Worm (Caenorhabditis elegans): ENCODE results near the gene cyp-35A3.

The cyp-35A3 gene

DNA sequence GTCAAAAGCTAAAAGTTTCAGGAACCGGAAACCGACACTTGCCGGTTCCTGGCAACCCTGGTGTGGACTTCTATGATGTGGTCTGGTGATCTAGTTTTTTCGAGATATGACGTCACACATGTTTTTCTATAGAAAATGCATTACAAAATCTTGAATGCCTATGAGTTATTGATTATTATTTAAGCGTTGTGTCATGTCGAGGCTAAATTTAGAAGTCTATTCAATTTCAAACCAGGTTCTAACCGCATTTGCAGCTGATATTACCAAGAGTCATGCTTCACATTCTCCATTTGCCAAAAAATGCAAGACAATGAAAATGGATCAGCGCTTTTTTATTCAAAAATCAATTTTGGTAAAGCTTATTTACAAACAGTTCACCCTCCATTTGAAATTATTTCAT lies 3.2 kb upstream of the cyp-35A3 start, which contains the start of gene K09D9.3:
K09D9.3 (plus strand) TSS at position 301 of the 400 bp plus-strand sequence.
- TF ChIP-seq M03D4.4 (tag; optimal IDR thresholded peaks at IDR 0.05) (no peak), nhr-76 (tag; optimal IDR thresholded peaks at IDR 0.05) (no peak), ham-2 (GFP tag; optimal IDR thresholded peaks at IDR 0.05) (no peak), ceh-43 (GFP tag; optimal IDR thresholded peaks at IDR 0.05) (no peak), ces-1 (GFP tag; optimal IDR thresholded peaks at IDR 0.05) (no peak), zip-8 (tag; optimal IDR thresholded peaks at IDR 0.05) (peak; percentile 65), unc-62 (GFP tag; optimal IDR thresholded peaks at IDR 0.05) (no peak)

DNA sequence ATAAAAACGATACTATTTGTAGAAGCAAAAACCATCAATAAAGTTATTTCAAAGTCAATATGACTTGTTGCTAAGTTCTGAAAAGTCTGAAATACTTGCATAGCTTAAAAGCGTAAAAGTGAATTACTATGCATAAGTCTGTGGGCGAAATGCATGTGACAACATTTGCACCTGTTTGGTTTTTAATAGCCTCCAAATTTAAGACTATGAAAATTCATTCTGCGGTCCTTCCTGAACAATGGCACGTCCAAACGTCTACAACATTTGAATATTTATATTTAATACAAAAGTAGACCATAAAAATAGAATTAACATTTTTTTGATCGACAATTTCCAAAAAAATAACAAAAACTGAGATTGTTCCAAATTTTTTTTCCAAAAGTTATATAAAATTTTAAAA lies 633 bp upstream of the cyp-35A3 start, which contains the start of gene K09D9.14:
K09D9.14 (minus strand) TSS at position 101 of the 400 bp plus-strand sequence.
- TF ChIP-seq pha-4 (tag; optimal IDR thresholded peaks at IDR 0.05) (no peak), ceh-83 (GFP tag; optimal IDR thresholded peaks at IDR 0.05) (no peak), mab-5 (tag; optimal IDR thresholded peaks at IDR 0.05) (no peak), flh-1 (GFP tag; optimal IDR thresholded peaks at IDR 0.05) (no peak), mep-1 (tag; optimal IDR thresholded peaks at IDR 0.05) (no peak), sptf-1 (tag; optimal IDR thresholded peaks at IDR 0.05) (no peak), ceh-39 (tag; optimal IDR thresholded peaks at IDR 0.05) (no peak), lin-13 (tag; optimal IDR thresholded peaks at IDR 0.05) (no peak), bed-3 (GFP tag; optimal IDR thresholded peaks at IDR 0.05) (no peak), drap-1 (GFP tag; optimal IDR thresholded peaks at IDR 0.05) (no peak), hlh-1 (tag; optimal IDR thresholded peaks at IDR 0.05) (no peak), nhr-76 (tag; optimal IDR thresholded peaks at IDR 0.05) (no peak), ces-1 (GFP tag; optimal IDR thresholded peaks at IDR 0.05) (no peak), mls-2 (tag; optimal IDR thresholded peaks at IDR 0.05) (no peak), nhr-28 (tag; optimal IDR thresholded peaks at IDR 0.05) (no peak), M03D4.4 (tag; optimal IDR thresholded peaks at IDR 0.05) (no peak), cnd-1 (tag; optimal IDR thresholded peaks at IDR 0.05) (no peak), ztf-11 (tag; optimal IDR thresholded peaks at IDR 0.05) (no peak), nhr-12 (tag; optimal IDR thresholded peaks at IDR 0.05) (no peak), lin-32 (GFP tag; optimal IDR thresholded peaks at IDR 0.05) (no peak)

DNA sequence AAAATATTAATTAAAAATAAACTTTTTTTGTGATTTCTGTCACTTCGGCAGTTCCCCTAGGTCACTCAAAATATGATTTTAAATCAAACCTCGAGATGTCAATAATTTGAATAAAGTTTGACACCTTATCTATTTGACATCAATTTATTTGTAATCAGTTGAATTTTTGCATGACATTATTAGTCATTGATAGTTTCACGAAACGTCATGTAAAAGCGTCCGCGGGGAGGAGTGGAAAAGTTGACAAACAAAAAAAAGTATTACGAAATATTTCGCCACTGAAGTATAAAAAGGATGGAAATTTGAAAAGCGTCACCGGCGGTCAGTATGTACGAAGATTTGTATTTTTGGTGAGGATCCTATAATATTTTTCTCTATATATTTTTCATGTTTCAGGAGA lies 2.4 kb downstream of the cyp-35A3 start, which contains the start of gene K09D9.1:
K09D9.1 (plus strand) TSS at position 271 of the 400 bp plus-strand sequence.
- TF ChIP-seq unc-39 (tag; optimal IDR thresholded peaks at IDR 0.05) (no peak), ztf-11 (tag; optimal IDR thresholded peaks at IDR 0.05) (no peak), elt-1 (tag; optimal IDR thresholded peaks at IDR 0.05; ENCODE audit: borderline replicate concordance, insufficient read depth) (no peak), mep-1 (tag; optimal IDR thresholded peaks at IDR 0.05) (no peak), lin-13 (tag; optimal IDR thresholded peaks at IDR 0.05) (no peak), blmp-1 (tag; optimal IDR thresholded peaks at IDR 0.05) (no peak), hlh-1 (tag; optimal IDR thresholded peaks at IDR 0.05) (no peak), lin-32 (GFP tag; optimal IDR thresholded peaks at IDR 0.05) (no peak), unc-120 (tag; optimal IDR thresholded peaks at IDR 0.05; ENCODE audit: poor library complexity, severe bottlenecking) (no peak), ceh-83 (GFP tag; optimal IDR thresholded peaks at IDR 0.05) (no peak), snpc-4 (tag; optimal IDR thresholded peaks at IDR 0.05) (no peak), sptf-1 (tag; optimal IDR thresholded peaks at IDR 0.05) (no peak), sem-2 (GFP tag; optimal IDR thresholded peaks at IDR 0.05) (no peak), tbx-8 (GFP tag; optimal IDR thresholded peaks at IDR 0.05) (no peak), ceh-43 (GFP tag; optimal IDR thresholded peaks at IDR 0.05) (no peak), elt-3 (tag; optimal IDR thresholded peaks at IDR 0.05) (no peak)

DNA sequence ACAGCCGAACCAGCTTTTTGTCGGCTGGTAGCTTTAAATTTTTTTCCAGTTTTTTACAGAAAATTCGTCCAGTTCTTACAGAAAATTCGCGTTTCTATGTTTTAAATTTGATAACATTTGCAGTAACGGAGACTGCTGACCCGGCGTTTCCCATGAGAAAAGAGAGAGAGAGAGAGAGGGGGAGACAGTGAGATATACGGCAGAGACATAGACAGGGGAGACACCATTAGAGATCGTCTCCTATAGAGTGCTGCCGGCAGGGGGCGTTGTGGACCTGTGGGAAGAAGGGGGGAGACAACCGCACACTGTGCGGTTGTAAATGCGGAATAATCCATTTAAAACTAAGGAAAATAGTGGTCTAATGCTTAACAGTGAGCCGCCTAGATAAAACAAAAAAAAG lies 7.2 kb downstream of the cyp-35A3 start:
- no peak for TF ChIP-seq nhr-237 (tag; optimal IDR thresholded peaks at IDR 0.05)

DNA sequence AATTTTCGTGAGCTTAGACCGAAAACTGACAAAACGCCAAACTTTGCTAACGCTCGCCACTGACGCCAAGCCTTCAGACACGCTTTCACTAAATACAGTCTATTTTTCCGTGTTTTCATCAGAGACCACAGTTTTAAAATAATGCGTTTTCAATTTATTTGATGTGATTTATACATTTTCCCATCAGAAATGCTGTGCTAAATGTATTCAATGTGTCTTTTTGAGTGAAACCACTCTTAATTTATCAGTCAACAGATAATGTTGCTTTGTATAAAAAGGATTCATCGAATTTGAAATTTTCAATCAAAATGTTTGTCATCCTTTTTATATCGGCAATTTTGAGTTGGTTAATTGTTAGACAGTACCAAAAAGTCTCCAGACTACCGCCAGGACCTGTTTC lies 8.9 kb downstream of the cyp-35A3 start, which contains the start of gene cyp-35A4:
cyp-35A4 (plus strand) TSS at position 301 of the 400 bp plus-strand sequence.
- TF ChIP-seq elt-3 (tag; optimal IDR thresholded peaks at IDR 0.05) (no peak), mab-5 (tag; optimal IDR thresholded peaks at IDR 0.05) (no peak), lin-32 (GFP tag; optimal IDR thresholded peaks at IDR 0.05) (no peak), ham-2 (GFP tag; optimal IDR thresholded peaks at IDR 0.05) (no peak), pha-4 (tag; optimal IDR thresholded peaks at IDR 0.05) (no peak), snpc-4 (tag; optimal IDR thresholded peaks at IDR 0.05) (no peak), sptf-1 (tag; optimal IDR thresholded peaks at IDR 0.05) (no peak), tbx-8 (GFP tag; optimal IDR thresholded peaks at IDR 0.05) (no peak), cnd-1 (tag; optimal IDR thresholded peaks at IDR 0.05) (no peak)

Data from whole organism, mixed stage, embryonic.